Worm (Caenorhabditis elegans): ENCODE measurements around the gene F41H10.12.

Gene F41H10.12

DNA sequence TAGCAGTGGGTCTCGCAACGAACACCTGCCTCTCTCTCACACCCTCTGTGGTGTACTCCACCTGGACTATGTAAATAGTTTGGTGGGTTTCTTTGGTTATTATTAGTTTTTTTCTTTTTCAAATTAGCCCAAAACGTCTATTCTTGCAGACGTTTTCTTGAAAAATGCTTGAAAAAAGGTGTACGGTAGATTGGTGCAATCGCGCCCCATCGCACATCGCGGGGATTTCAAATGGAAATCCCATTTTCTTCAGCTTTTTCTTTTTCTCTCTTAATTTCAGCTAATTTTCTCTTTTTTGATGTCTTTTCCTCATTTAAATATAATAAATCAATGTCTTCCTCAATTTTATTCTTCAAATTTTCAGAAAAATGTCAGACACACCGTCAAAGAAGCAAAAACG, 31.0 kb upstream of the F41H10.12 start, which contains the start of gene Y4C6B.1:
TSS of gene Y4C6B.1 (plus strand) at position 365 of the 400 bp plus-strand sequence.
- peak; percentile 30 for TF ChIP-seq lin-15B (tag; optimal IDR thresholded peaks at IDR 0.05)
- peak; percentile 22 for TF ChIP-seq nfya-1 (tag; optimal IDR thresholded peaks at IDR 0.05; ENCODE audit: insufficient read depth)
- TF ChIP-seq elt-3 (tag; optimal IDR thresholded peaks at IDR 0.05) = no peak

DNA sequence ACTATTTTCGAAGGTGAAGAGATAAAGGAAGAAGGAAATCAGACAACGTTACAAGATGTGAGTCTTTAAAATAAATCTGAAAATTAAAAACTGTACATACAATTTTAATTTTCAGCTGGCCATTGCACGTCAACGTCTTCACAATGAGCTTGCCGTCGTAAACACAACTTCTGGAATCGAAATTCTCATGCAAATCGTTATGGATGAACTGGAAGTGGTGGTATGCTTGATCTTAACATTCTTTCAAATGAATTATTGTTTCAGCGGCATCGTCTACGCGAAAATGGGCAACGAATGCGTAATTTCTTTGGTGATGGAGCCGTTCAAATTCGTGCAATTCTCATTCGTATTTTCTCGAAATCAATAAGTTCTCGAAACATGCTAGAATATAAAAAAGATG, 30.6 kb upstream of the F41H10.12 start:
- TF ChIP-seq nfya-1 (tag; optimal IDR thresholded peaks at IDR 0.05; ENCODE audit: insufficient read depth) = no peak
- TF ChIP-seq nhr-28 (tag; optimal IDR thresholded peaks at IDR 0.05) = no peak
- no peak for TF ChIP-seq ama-1 (optimal IDR thresholded peaks at IDR 0.05)
- no peak for TF ChIP-seq nhr-12 (tag; optimal IDR thresholded peaks at IDR 0.05)

DNA sequence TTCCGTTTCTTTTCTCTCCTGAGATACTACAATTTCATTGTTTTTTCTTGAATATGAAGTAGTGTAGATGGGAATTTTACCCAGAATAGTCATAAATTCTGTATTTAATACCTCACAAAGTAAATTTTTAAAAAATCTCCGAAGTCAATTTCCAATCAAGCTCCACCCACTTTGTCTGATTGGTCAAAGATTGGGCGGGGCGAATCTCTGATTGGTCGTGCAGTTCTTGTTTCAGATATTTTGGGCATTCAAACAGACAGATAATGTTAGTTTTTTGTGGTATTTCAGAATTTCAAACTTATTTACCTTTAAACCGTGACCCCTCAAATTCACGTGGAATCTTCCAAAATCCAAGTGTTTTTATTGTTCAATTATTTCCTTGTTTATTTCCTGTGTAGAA, 24.6 kb upstream of the F41H10.12 start, which contains the start of gene F41H10.5:
TSS of gene F41H10.5 (plus strand) at position 375 of the 400 bp plus-strand sequence.
- TF ChIP-seq ceh-9 (tag; optimal IDR thresholded peaks at IDR 0.05) (no peak), nfya-1 (tag; optimal IDR thresholded peaks at IDR 0.05; ENCODE audit: insufficient read depth) (peak; percentile 89)

DNA sequence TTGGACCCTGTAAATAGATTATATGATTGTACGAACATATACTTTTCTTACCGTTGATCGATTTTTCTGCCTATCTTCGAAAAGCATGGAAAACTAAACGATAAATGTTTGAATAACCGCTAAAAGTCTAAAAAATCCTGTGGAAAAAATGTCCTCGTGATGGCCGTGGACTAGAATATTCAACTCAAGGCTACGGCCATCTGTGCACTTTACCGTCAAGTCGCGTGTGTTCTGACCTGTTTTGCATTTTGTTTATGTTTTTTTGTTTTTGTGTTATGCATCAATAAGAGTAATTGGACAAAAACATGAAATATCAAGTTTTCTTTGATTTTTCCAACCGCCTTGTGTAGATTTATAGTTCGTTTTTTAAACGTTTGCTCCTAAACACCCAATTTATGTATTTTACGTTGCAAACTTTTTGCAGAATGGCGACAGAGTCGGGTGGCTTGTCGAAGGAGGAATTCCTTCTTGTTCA, 20.9 kb upstream of the F41H10.12 start, which contains the start of the genes hda-6 and F41H10.4:
TSS of gene hda-6 (minus strand) at position 172 of the 475 bp plus-strand sequence.
TSS of gene F41H10.4 (plus strand) at position 425 of the 475 bp plus-strand sequence.
- TF ChIP-seq jun-1 (tag; optimal IDR thresholded peaks at IDR 0.05) (no peak), lin-39 (tag; optimal IDR thresholded peaks at IDR 0.05) (peak; percentile 33), nhr-25 (tag; optimal IDR thresholded peaks at IDR 0.05) (peak; percentile 97), fkh-10 (GFP tag; optimal IDR thresholded peaks at IDR 0.05) (no peak), R02D3.7 (tag; optimal IDR thresholded peaks at IDR 0.05) (no peak), fkh-2 (tag; optimal IDR thresholded peaks at IDR 0.05) (no peak), nhr-43 (tag; optimal IDR thresholded peaks at IDR 0.05; ENCODE audit: poor library complexity, severe bottlenecking) (peak; percentile 85), skn-1 (tag; optimal IDR thresholded peaks at IDR 0.05) (peak; percentile 9), lsy-12 (tag; optimal IDR thresholded peaks at IDR 0.05) (no peak), nhr-76 (tag; optimal IDR thresholded peaks at IDR 0.05) (no peak), ztf-11 (tag; optimal IDR thresholded peaks at IDR 0.05) (no peak), mml-1 (tag; optimal IDR thresholded peaks at IDR 0.05) (no peak), elt-2 (tag; optimal IDR thresholded peaks at IDR 0.05) (peak; percentile 28), pha-4 (tag; optimal IDR thresholded peaks at IDR 0.05) (peak; percentile 75), zag-1 (tag; optimal IDR thresholded peaks at IDR 0.05) (no peak), eor-1 (tag; optimal IDR thresholded peaks at IDR 0.05) (no peak), ceh-16 (tag; optimal IDR thresholded peaks at IDR 0.05) (no peak), ZK546.5 (tag; optimal IDR thresholded peaks at IDR 0.05) (no peak), elt-1 (tag; optimal IDR thresholded peaks at IDR 0.05) (no peak), snpc-4 (tag; optimal IDR thresholded peaks at IDR 0.05) (peak; percentile 92), ceh-82 (tag; optimal IDR thresholded peaks at IDR 0.05) (no peak), nhr-12 (tag; optimal IDR thresholded peaks at IDR 0.05) (no peak), nhr-11 (tag; optimal IDR thresholded peaks at IDR 0.05) (no peak), daf-12 (tag; optimal IDR thresholded peaks at IDR 0.05) (no peak), nhr-23 (tag; optimal IDR thresholded peaks at IDR 0.05) (peak; percentile 75), tbx-2 (tag; optimal IDR thresholded peaks at IDR 0.05) (no peak), lin-15B (tag; optimal IDR thresholded peaks at IDR 0.05) (peak; percentile 93), mdl-1 (tag; optimal IDR thresholded peaks at IDR 0.05) (no peak), egl-5 (tag; optimal IDR thresholded peaks at IDR 0.05) (peak; percentile 73), nhr-237 (tag; optimal IDR thresholded peaks at IDR 0.05) (no peak), nhr-77 (tag; optimal IDR thresholded peaks at IDR 0.05) (no peak), nhr-28 (tag; optimal IDR thresholded peaks at IDR 0.05) (no peak), nfya-1 (tag; optimal IDR thresholded peaks at IDR 0.05; ENCODE audit: insufficient read depth) (peak; percentile 75)

DNA sequence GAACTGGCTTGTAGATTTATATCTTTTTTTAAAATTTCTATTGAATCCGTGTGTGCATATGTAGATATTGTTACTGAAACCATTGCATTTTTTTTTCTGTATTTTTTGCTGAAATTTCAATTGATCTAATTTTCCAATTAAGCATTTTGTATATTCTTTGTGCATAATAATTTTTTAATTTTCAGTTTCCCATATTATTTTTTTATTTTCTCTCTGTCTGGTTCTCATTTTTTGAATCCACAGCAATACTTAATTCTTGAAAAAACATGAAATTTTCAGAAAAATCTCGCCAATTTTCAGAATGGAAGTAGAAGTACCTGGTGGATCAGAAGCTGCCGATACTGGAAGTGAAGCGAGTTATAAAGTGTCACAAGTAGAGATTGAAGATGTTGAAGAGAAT, 18.6 kb upstream of the F41H10.12 start, which contains the start of gene sand-1:
TSS of gene sand-1 (plus strand) at position 301 of the 400 bp plus-strand sequence.
- no peak for TF ChIP-seq nhr-28 (tag; optimal IDR thresholded peaks at IDR 0.05)

All from whole organism, L3 larva.